Worm (Caenorhabditis elegans) whole organism, early embryonic: Measurements from ENCODE around the gene pgph-1.

Experiments
- B0310.2 ChIP-seq: sonication (generic microtip); optimal IDR thresholded peaks from 2 replicates; lab custom pipeline; 2016; ENCODE audit warnings: mild to moderate bottlenecking, missing genetic modification characterization, missing compliant biosample characterization
- aly-1 ChIP-seq: sonication (generic microtip); optimal IDR thresholded peaks from 2 replicates; lab custom pipeline; 2016; ENCODE audit warnings: missing genetic modification characterization, missing compliant biosample characterization
- ama-1 ChIP-seq: fragments of 150-350 bp; optimal IDR thresholded peaks from 2 replicates; lab custom pipeline; 2014
- ceh-36 ChIP-seq: sonication (generic microtip); optimal IDR thresholded peaks from 2 replicates; lab custom pipeline; 2016; ENCODE audit warnings: missing genetic modification characterization, inconsistent platforms, missing compliant biosample characterization
- hmbx-1 ChIP-seq: sonication (generic microtip); optimal IDR thresholded peaks from 2 replicates; lab custom pipeline; 2016; ENCODE audit warnings: mild to moderate bottlenecking, missing genetic modification characterization, missing compliant biosample characterization
- hmg-4 ChIP-seq: fragments of 200-800 bp; sonication (Bioruptor generic); optimal IDR thresholded peaks from 2 replicates; lab custom pipeline; 2018; ENCODE audit warnings: mild to moderate bottlenecking, missing genetic modification characterization, missing compliant biosample characterization

ce11 chrV:5780713-5781360, 27.5 kb upstream of the pgph-1 start, which contains the start of gene F44E7.5:
- TF ChIP-seq ama-1 (lab: Kevin White, UChicago) = no peak
- TF ChIP-seq B0310.2 (tag; lab: Kevin White, UChicago) = no peak
- no peak for TF ChIP-seq hmbx-1 (tag; lab: Kevin White, UChicago)
- no peak for TF ChIP-seq hmg-4 (GFP tag; lab: Kevin White, UChicago)
- TF ChIP-seq aly-1 (tag; lab: Kevin White, UChicago) = no peak
- TF ChIP-seq ceh-36 (tag; lab: Kevin White, UChicago) = no peak
